Worm (Caenorhabditis elegans): ENCODE data around the gene T24C4.2.

ce11 chrIII:825256-825655, 44.5 kb downstream of the T24C4.2 start:
- TF ChIP-seq zip-11 (GFP tag; IDR thresholded peaks at IDR 0.05) (no peak), ZK546.5 (tag; optimal IDR thresholded peaks at IDR 0.05) (no peak), egl-43 (GFP tag; IDR thresholded peaks at IDR 0.05) (no peak), jun-1 (tag; optimal IDR thresholded peaks at IDR 0.05) (no peak), nhr-102 (tag; optimal IDR thresholded peaks at IDR 0.05) (no peak), F37D6.2 (tag; optimal IDR thresholded peaks at IDR 0.05) (no peak), unc-39 (tag; optimal IDR thresholded peaks at IDR 0.05) (no peak), tra-1 (GFP tag; IDR thresholded peaks at IDR 0.05) (no peak), dve-1 (tag; optimal IDR thresholded peaks at IDR 0.05; ENCODE audit: insufficient read depth) (no peak), lin-13 (GFP tag; optimal IDR thresholded peaks at IDR 0.05) (no peak), fkh-10 (GFP tag; optimal IDR thresholded peaks at IDR 0.05) (no peak)
